Fruit fly (Drosophila melanogaster) whole organism, prepupa: ENCODE measurements around the gene TwdlV.

Experiments used
- CG10631 ChIP-seq: fragments of 200-800 bp; sonication (Bioruptor generic); optimal IDR thresholded peaks from 2 replicates; lab custom pipeline; 2016; ENCODE audit warnings: missing biosample characterization, missing genetic modification characterization
- CG10669 ChIP-seq: fragments of 200-800 bp; sonication (Bioruptor generic); optimal IDR thresholded peaks from 3 replicates; lab custom pipeline; 2018; ENCODE audit warnings: missing biosample characterization, mild to moderate bottlenecking, missing genetic modification characterization, moderate library complexity
- CG11294 ChIP-seq: fragments of 200-800 bp; sonication (Bioruptor generic); IDR thresholded peaks from 2 replicates; pipeline ENCODE4 v1.3.6; 2022; ENCODE audit warnings: missing biosample characterization, missing genetic modification characterization
- CG11762 ChIP-seq: fragments of 200-800 bp; sonication (Bioruptor generic); optimal IDR thresholded peaks from 3 replicates; lab custom pipeline; 2016; ENCODE audit warnings: missing biosample characterization, missing genetic modification characterization; ENCODE audit not compliant: insufficient read depth
- CG11902 ChIP-seq: fragments of 200-800 bp; sonication (Bioruptor generic); optimal IDR thresholded peaks from 3 replicates; lab custom pipeline; 2016; ENCODE audit warnings: missing biosample characterization, missing genetic modification characterization
- CG15336 ChIP-seq: fragments of 200-800 bp; sonication (Bioruptor generic); IDR thresholded peaks from 2 replicates; pipeline ENCODE4 v1.3.6; 2022; ENCODE audit warnings: missing biosample characterization, missing genetic modification characterization
- CG16779 ChIP-seq: fragments of 200-800 bp; sonication (Bioruptor generic); optimal IDR thresholded peaks from 3 replicates; lab custom pipeline; 2017; ENCODE audit warnings: missing biosample characterization, mild to moderate bottlenecking, missing genetic modification characterization
- CG3032 ChIP-seq: fragments of 200-800 bp; optimal IDR thresholded peaks from 2 replicates; lab custom pipeline; 2019; ENCODE audit warnings: missing biosample characterization, mild to moderate bottlenecking, missing genetic modification characterization, moderate library complexity
- CG32006 ChIP-seq: fragments of 200-800 bp; sonication (Bioruptor generic); optimal IDR thresholded peaks from 3 replicates; lab custom pipeline; 2017; ENCODE audit warnings: missing biosample characterization, mild to moderate bottlenecking, missing genetic modification characterization
- CG34406 ChIP-seq: fragments of 200-800 bp; sonication (Bioruptor generic); optimal IDR thresholded peaks from 3 replicates; lab custom pipeline; 2016; ENCODE audit warnings: missing biosample characterization, missing genetic modification characterization
- CG3919 ChIP-seq: fragments of 200-800 bp; sonication (Bioruptor generic); optimal IDR thresholded peaks from 3 replicates; lab custom pipeline; 2016; ENCODE audit warnings: missing biosample characterization, missing genetic modification characterization
- CG4318 ChIP-seq: fragments of 200-800 bp; sonication (Bioruptor generic); optimal IDR thresholded peaks from 3 replicates; lab custom pipeline; 2017; ENCODE audit warnings: missing biosample characterization, mild to moderate bottlenecking, missing genetic modification characterization
- CG6163 ChIP-seq: fragments of 200-800 bp; sonication (Bioruptor generic); IDR thresholded peaks from 3 replicates; pipeline ENCODE4 v1.3.6; 2022; ENCODE audit warnings: missing biosample characterization, missing genetic modification characterization
- CG6854 ChIP-seq: fragments of 200-800 bp; sonication (Bioruptor generic); optimal IDR thresholded peaks from 2 replicates; lab custom pipeline; 2017; ENCODE audit warnings: missing biosample characterization, mild to moderate bottlenecking, missing genetic modification characterization
- CG7368 ChIP-seq: fragments of 200-800 bp; sonication (Bioruptor generic); optimal IDR thresholded peaks from 3 replicates; lab custom pipeline; 2016; ENCODE audit warnings: missing biosample characterization, missing genetic modification characterization
- CG8119 ChIP-seq: fragments of 200-800 bp; sonication (Bioruptor generic); IDR thresholded peaks from 3 replicates; pipeline ENCODE4 v1.3.6; 2022; ENCODE audit warnings: missing biosample characterization, missing genetic modification characterization
- CG8319 ChIP-seq: fragments of 200-800 bp; sonication (Bioruptor generic); optimal IDR thresholded peaks from 3 replicates; lab custom pipeline; 2016; ENCODE audit warnings: missing biosample characterization, missing genetic modification characterization
- CG8632 ChIP-seq: fragments of 200-800 bp; sonication (Bioruptor generic); optimal IDR thresholded peaks from 3 replicates; lab custom pipeline; 2016; ENCODE audit warnings: missing biosample characterization, missing genetic modification characterization
- CG9139 ChIP-seq: fragments of 200-800 bp; sonication (Bioruptor generic); optimal IDR thresholded peaks from 3 replicates; lab custom pipeline; 2017; ENCODE audit warnings: missing biosample characterization, mild to moderate bottlenecking, missing genetic modification characterization
- Eip75B ChIP-seq: fragments of 200-800 bp; sonication (Bioruptor generic); optimal IDR thresholded peaks from 3 replicates; lab custom pipeline; 2016; ENCODE audit warnings: missing biosample characterization, missing genetic modification characterization
- Ets96B ChIP-seq: fragments of 200-800 bp; optimal IDR thresholded peaks from 2 replicates; lab custom pipeline; 2019; ENCODE audit warnings: missing biosample characterization, mild to moderate bottlenecking, missing genetic modification characterization, moderate library complexity
- Gug ChIP-seq: fragments of 200-800 bp; sonication (Bioruptor generic); IDR thresholded peaks from 2 replicates; pipeline ENCODE4 v1.3.6; 2022; ENCODE audit warnings: missing biosample characterization, missing genetic modification characterization
- Hr38 ChIP-seq: sonication (Bioruptor generic); optimal IDR thresholded peaks from 2 replicates; lab custom pipeline; 2016; ENCODE audit warnings: missing biosample characterization, missing genetic modification characterization
- Hr39 ChIP-seq: fragments of 200-800 bp; sonication (Bioruptor generic); optimal IDR thresholded peaks from 2 replicates; lab custom pipeline; 2016; ENCODE audit warnings: missing biosample characterization, missing genetic modification characterization
- Hr4 ChIP-seq: fragments of 200-800 bp; sonication (Bioruptor generic); optimal IDR thresholded peaks from 3 replicates; lab custom pipeline; 2016; ENCODE audit warnings: missing biosample characterization, missing genetic modification characterization
- Lpt ChIP-seq: fragments of 200-800 bp; sonication (Bioruptor generic); optimal IDR thresholded peaks from 3 replicates; lab custom pipeline; 2016; ENCODE audit warnings: missing biosample characterization, missing genetic modification characterization
- Met ChIP-seq: fragments of 200-800 bp; sonication (Bioruptor generic); optimal IDR thresholded peaks from 3 replicates; lab custom pipeline; 2016; ENCODE audit warnings: missing biosample characterization, missing genetic modification characterization
- OdsH ChIP-seq: fragments of 200-800 bp; sonication (Bioruptor generic); optimal IDR thresholded peaks from 3 replicates; lab custom pipeline; 2016; ENCODE audit warnings: missing biosample characterization, missing genetic modification characterization
- Smox ChIP-seq: fragments of 200-800 bp; sonication (Bioruptor generic); optimal IDR thresholded peaks from 3 replicates; lab custom pipeline; 2016; ENCODE audit warnings: missing biosample characterization, missing genetic modification characterization
- Sox15 ChIP-seq: fragments of 200-800 bp; sonication (Bioruptor generic); optimal IDR thresholded peaks from 3 replicates; lab custom pipeline; 2016; ENCODE audit warnings: missing biosample characterization, missing genetic modification characterization
- acj6 ChIP-seq: fragments of 200-800 bp; sonication (Bioruptor generic); optimal IDR thresholded peaks from 3 replicates; lab custom pipeline; 2016; ENCODE audit warnings: missing biosample characterization, missing genetic modification characterization
- cyc ChIP-seq: fragments of 200-800 bp; sonication (Bioruptor generic); optimal IDR thresholded peaks from 3 replicates; lab custom pipeline; 2016; ENCODE audit warnings: missing biosample characterization, missing genetic modification characterization
- dac ChIP-seq: fragments of 200-800 bp; sonication (Bioruptor generic); optimal IDR thresholded peaks from 2 replicates; lab custom pipeline; 2017; ENCODE audit warnings: missing biosample characterization, mild to moderate bottlenecking, missing genetic modification characterization
- dsx ChIP-seq: fragments of 200-800 bp; optimal IDR thresholded peaks from 3 replicates; lab custom pipeline; 2019; ENCODE audit warnings: missing biosample characterization, mild to moderate bottlenecking, missing genetic modification characterization, moderate library complexity; ENCODE audit not compliant: poor library complexity, severe bottlenecking
- eg ChIP-seq: fragments of 200-800 bp; sonication (Bioruptor generic); IDR thresholded peaks from 3 replicates; pipeline ENCODE4 v1.3.6; 2022; ENCODE audit warnings: missing biosample characterization, missing genetic modification characterization
- esn ChIP-seq: fragments of 200-800 bp; sonication (Bioruptor generic); optimal IDR thresholded peaks from 2 replicates; lab custom pipeline; 2016; ENCODE audit warnings: missing biosample characterization, mild to moderate bottlenecking, missing genetic modification characterization, moderate library complexity
- fd59A ChIP-seq: fragments of 200-800 bp; sonication (Bioruptor generic); optimal IDR thresholded peaks from 2 replicates; lab custom pipeline; 2017; ENCODE audit warnings: missing biosample characterization, mild to moderate bottlenecking, missing genetic modification characterization, missing genetic modification reagents
- fd85E ChIP-seq: fragments of 200-800 bp; sonication (Bioruptor generic); optimal IDR thresholded peaks from 3 replicates; lab custom pipeline; 2016; ENCODE audit warnings: missing biosample characterization, missing genetic modification characterization
- fkh ChIP-seq: fragments of 200-800 bp; sonication (Bioruptor generic); optimal IDR thresholded peaks from 3 replicates; lab custom pipeline; 2017; ENCODE audit warnings: missing biosample characterization, mild to moderate bottlenecking, missing genetic modification characterization, moderate library complexity
- lz ChIP-seq: fragments of 200-800 bp; sonication (Bioruptor generic); optimal IDR thresholded peaks from 3 replicates; lab custom pipeline; 2016; ENCODE audit warnings: missing biosample characterization, missing genetic modification characterization
- net ChIP-seq: fragments of 200-800 bp; sonication (Bioruptor generic); optimal IDR thresholded peaks from 3 replicates; lab custom pipeline; 2016; ENCODE audit warnings: missing biosample characterization, missing genetic modification characterization
- pdm3 ChIP-seq: fragments of 200-800 bp; sonication (Bioruptor generic); optimal IDR thresholded peaks from 3 replicates; lab custom pipeline; 2016; ENCODE audit warnings: missing biosample characterization, missing genetic modification characterization
- spab ChIP-seq: fragments of 200-800 bp; sonication (Bioruptor generic); optimal IDR thresholded peaks from 2 replicates; lab custom pipeline; 2017; ENCODE audit warnings: missing biosample characterization, mild to moderate bottlenecking, missing genetic modification characterization, missing genetic modification reagents
- ss ChIP-seq, 2 experiments: fragments of 200-800 bp; sonication (Bioruptor generic); optimal IDR thresholded peaks; 2 replicates in 1 of 2; 3 replicates in 1 of 2; lab custom pipeline; 2017 to 2018; ENCODE audit warnings: mild to moderate bottlenecking in 2 of 2, missing biosample characterization in 2 of 2, missing genetic modification characterization in 2 of 2, moderate library complexity in 1 of 2
- svp ChIP-seq: fragments of 200-800 bp; sonication (Bioruptor generic); peaks from one replicate; lab custom pipeline; 2016; ENCODE audit warnings: missing biosample characterization, missing genetic modification characterization
- vri ChIP-seq: fragments of 200-800 bp; sonication (Bioruptor generic); optimal IDR thresholded peaks from 3 replicates; lab custom pipeline; 2016; ENCODE audit warnings: missing biosample characterization, mild to moderate bottlenecking, missing genetic modification characterization

The TwdlV gene

dm6 chr3R:4229137-4229764 lies 25.3 kb upstream of the TwdlV start, which contains the start of gene DhpD (continued):
- TF ChIP-seq CG16779 = no peak
- TF ChIP-seq cyc = peak; percentile 83
- TF ChIP-seq net (GFP tag; lab: Kevin White, UChicago) = peak; percentile 81
- TF ChIP-seq CG6854 = peak; percentile 74
- TF ChIP-seq Eip75B = peak; percentile 83
- TF ChIP-seq Met = no peak
- peak; percentile 86 for TF ChIP-seq CG3919 (GFP tag; lab: Kevin White, UChicago)
- peak; percentile 84 for TF ChIP-seq eg (GFP tag; lab: Robert Waterston, UW)
- peak; percentile 85 for TF ChIP-seq Hr39
- peak; percentile 58 for TF ChIP-seq fd59A
- peak; percentile 83 for TF ChIP-seq vri (GFP tag; lab: Kevin White, UChicago)
- peak; percentile 47 for TF ChIP-seq CG11294 (GFP tag; lab: Robert Waterston, UW)

- TF ChIP-seq Gug (GFP tag; lab: Robert Waterston, UW) = no peak
- no peak for TF ChIP-seq CG34406 (GFP tag; lab: Kevin White, UChicago)
- TF ChIP-seq CG7368 = no peak
- TF ChIP-seq pdm3 (GFP tag; lab: Kevin White, UChicago) = peak; percentile 19
- no peak for TF ChIP-seq dsx
- no peak for TF ChIP-seq ss (GFP tag; optimal IDR thresholded peaks at IDR 0.05; lab: Kevin White, UChicago)
- TF ChIP-seq Hr39 = peak; percentile 26
- no peak for TF ChIP-seq Hr38 (GFP tag; lab: Kevin White, UChicago)
- no peak for TF ChIP-seq spab (GFP tag; lab: Kevin White, UChicago)
- no peak for TF ChIP-seq CG11294 (GFP tag; lab: Robert Waterston, UW)
- no peak for TF ChIP-seq CG9139 (GFP tag; lab: Kevin White, UChicago)
- TF ChIP-seq CG16779 = no peak
- TF ChIP-seq fd85E (GFP tag; lab: Kevin White, UChicago) = no peak
- no peak for TF ChIP-seq fkh (GFP tag; lab: Kevin White, UChicago)
- TF ChIP-seq esn = no peak
- TF ChIP-seq acj6 (GFP tag; lab: Kevin White, UChicago) = no peak
- no peak for TF ChIP-seq Eip75B
- TF ChIP-seq Met = no peak
- TF ChIP-seq CG6163 = no peak
- no peak for TF ChIP-seq CG4318
- TF ChIP-seq CG8319 (GFP tag; lab: Kevin White, UChicago) = no peak
- TF ChIP-seq CG11902 (GFP tag; lab: Kevin White, UChicago) = no peak
- no peak for TF ChIP-seq OdsH (GFP tag; lab: Kevin White, UChicago)
- TF ChIP-seq CG11762 (GFP tag; lab: Kevin White, UChicago) = no peak
- TF ChIP-seq Sox15 (GFP tag; lab: Kevin White, UChicago) = peak; percentile 36
- TF ChIP-seq CG6854 = peak; percentile 11
- no peak for TF ChIP-seq CG8119 (GFP tag; lab: Robert Waterston, UW)
- no peak for TF ChIP-seq eg (GFP tag; lab: Robert Waterston, UW)
- peak; percentile 48 for TF ChIP-seq svp
- no peak for TF ChIP-seq dac (GFP tag; lab: Kevin White, UChicago)
- peak; percentile 2 for TF ChIP-seq Hr4 (GFP tag; lab: Kevin White, UChicago)
- TF ChIP-seq CG15336 (GFP tag; lab: Robert Waterston, UW) = no peak
- no peak for TF ChIP-seq CG10669 (GFP tag; lab: Kevin White, UChicago)
- no peak for TF ChIP-seq cyc
- no peak for TF ChIP-seq vri (GFP tag; lab: Kevin White, UChicago)
- no peak for TF ChIP-seq Lpt (GFP tag; lab: Kevin White, UChicago)
- TF ChIP-seq Ets96B (tag; lab: Kevin White, UChicago) = no peak
- no peak for TF ChIP-seq net (GFP tag; lab: Kevin White, UChicago)
- TF ChIP-seq CG8632 (GFP tag; lab: Kevin White, UChicago) = no peak
- no peak for TF ChIP-seq Smox (GFP tag; lab: Kevin White, UChicago)
- peak; percentile 16 for TF ChIP-seq fd59A
- no peak for TF ChIP-seq CG10631 (GFP tag; lab: Kevin White, UChicago)
- peak; percentile 4 for TF ChIP-seq lz (GFP tag; lab: Kevin White, UChicago)
- TF ChIP-seq CG32006 = peak; percentile 50
- peak; percentile 15 for TF ChIP-seq CG3032 (tag; lab: Kevin White, UChicago)
These were observed 22.1 kb upstream of the TwdlV start, which contains the start of gene CG14641 for dm6 chr3R:4232139-4233017. TSS of gene CG14641 (minus strand) at chr3R:4232342.
